Worm (Caenorhabditis elegans): ENCODE data around the gene inx-18.

ce11 chrIV:619766-620165, 13.6 kb downstream of the inx-18 start:
- TF ChIP-seq blmp-1 (tag; optimal IDR thresholded peaks at IDR 0.05) (no peak), nhr-28 (tag; optimal IDR thresholded peaks at IDR 0.05) (no peak)
